Fruit fly (Drosophila melanogaster) S2 (cell line): ENCODE results near the gene bnl.

Experiments used
- CG8478 ChIP-seq: fragments of >200 bp; optimal IDR thresholded peaks from 2 replicates; lab custom pipeline; 2018
- CTCF ChIP-seq, 2 experiments: fragments of >200 bp; optimal IDR thresholded peaks; 2 replicates each; lab custom pipeline; 2018

The bnl gene

dm6 chr3R:19813217-19813616 lies 23.4 kb downstream of the bnl start:
- TF ChIP-seq CTCF (optimal IDR thresholded peaks at IDR 0.05; lab: Kevin White, UChicago): no peak
- TF ChIP-seq CG8478: no peak

dm6 chr3R:19812472-19812871 lies 24.1 kb downstream of the bnl start:
- no peak for TF ChIP-seq CTCF (optimal IDR thresholded peaks at IDR 0.05; lab: Kevin White, UChicago)
- TF ChIP-seq CG8478: no peak

dm6 chr3R:19811510-19811909 lies 25.1 kb downstream of the bnl start:
- no peak for TF ChIP-seq CTCF (optimal IDR thresholded peaks at IDR 0.05; lab: Kevin White, UChicago)
- TF ChIP-seq CG8478: no peak

- TF ChIP-seq CTCF (optimal IDR thresholded peaks at IDR 0.05; lab: Kevin White, UChicago) (no peak), CG8478 (no peak)
Measured at dm6 chr3R:19808430-19808756, 28.2 kb downstream of the bnl start.

dm6 chr3R:19807745-19808429 lies 28.7 kb downstream of the bnl start:
- no peak for TF ChIP-seq CG8478
- TF ChIP-seq CTCF (optimal IDR thresholded peaks at IDR 0.05; lab: Kevin White, UChicago): no peak

dm6 chr3R:19807148-19807547 lies 29.5 kb downstream of the bnl start:
- TF ChIP-seq CTCF (optimal IDR thresholded peaks at IDR 0.05; lab: Kevin White, UChicago) (no peak), CG8478 (no peak)

dm6 chr3R:19804905-19805304 lies 31.7 kb downstream of the bnl start:
- TF ChIP-seq CG8478: no peak
- no peak for TF ChIP-seq CTCF (optimal IDR thresholded peaks at IDR 0.05; lab: Kevin White, UChicago)

- TF ChIP-seq CG8478 (no peak), CTCF (optimal IDR thresholded peaks at IDR 0.05; lab: Kevin White, UChicago) (no peak)
Measured at dm6 chr3R:19803539-19803938, 33.1 kb downstream of the bnl start.

- TF ChIP-seq CTCF (optimal IDR thresholded peaks at IDR 0.05; lab: Kevin White, UChicago) (no peak), CG8478 (no peak)
Measured at dm6 chr3R:19802508-19802907, 34.1 kb downstream of the bnl start.

dm6 chr3R:19801752-19802151 lies 34.9 kb downstream of the bnl start:
- TF ChIP-seq CTCF (optimal IDR thresholded peaks at IDR 0.05; lab: Kevin White, UChicago) (no peak), CG8478 (no peak)

- TF ChIP-seq CTCF (optimal IDR thresholded peaks at IDR 0.05; lab: Kevin White, UChicago): no peak
- no peak for TF ChIP-seq CG8478
Measured at dm6 chr3R:19799614-19800013, 37.0 kb downstream of the bnl start.

dm6 chr3R:19796835-19797234 lies 39.8 kb downstream of the bnl start:
- TF ChIP-seq CG8478 (no peak), CTCF (optimal IDR thresholded peaks at IDR 0.05; lab: Kevin White, UChicago) (no peak)

- TF ChIP-seq CTCF (optimal IDR thresholded peaks at IDR 0.05; lab: Kevin White, UChicago): no peak
- TF ChIP-seq CG8478: no peak
Measured at dm6 chr3R:19795332-19795731, 41.3 kb downstream of the bnl start.

dm6 chr3R:19793661-19794060 lies 43.0 kb downstream of the bnl start:
- TF ChIP-seq CG8478: no peak
- no peak for TF ChIP-seq CTCF (optimal IDR thresholded peaks at IDR 0.05; lab: Kevin White, UChicago)

- no peak for TF ChIP-seq CG8478
Measured at dm6 chr3R:19792697-19793096, 43.9 kb downstream of the bnl start.

dm6 chr3R:19790805-19791572 lies 45.6 kb downstream of the bnl start:
- TF ChIP-seq CTCF (optimal IDR thresholded peaks at IDR 0.05; lab: Kevin White, UChicago) (no peak), CG8478 (no peak)
